Fruit fly (Drosophila melanogaster) whole organism, embryonic: ENCODE results near the gene CG7551.

Experiments
- Bdp1 ChIP-seq: fragments of 200-800 bp; sonication (Bioruptor generic); optimal IDR thresholded peaks from 3 replicates; lab custom pipeline; 2016; ENCODE audit warnings: missing biosample characterization, missing genetic modification characterization
- Blimp-1 ChIP-seq: fragments of 200-800 bp; sonication (Bioruptor generic); optimal IDR thresholded peaks from 3 replicates; lab custom pipeline; 2018; ENCODE audit warnings: missing biosample characterization, missing genetic modification characterization, mild to moderate bottlenecking, moderate library complexity, missing genetic modification reagents
- CG10321 ChIP-seq: fragments of 200-800 bp; sonication (Bioruptor generic); IDR thresholded peaks from 2 replicates; pipeline ENCODE4 v1.3.6; 2022; ENCODE audit warnings: missing biosample characterization, missing genetic modification characterization
- CG11456 ChIP-seq: fragments of 200-800 bp; sonication (Bioruptor generic); IDR thresholded peaks from 3 replicates; pipeline ENCODE4 v1.3.6; 2022; ENCODE audit warnings: missing biosample characterization, missing genetic modification characterization
- CG12104 ChIP-seq: fragments of 200-800 bp; sonication (Bioruptor generic); optimal IDR thresholded peaks from 3 replicates; lab custom pipeline; 2016; ENCODE audit warnings: missing biosample characterization, missing genetic modification characterization
- CG12155 ChIP-seq: fragments of 200-800 bp; sonication (Bioruptor generic); optimal IDR thresholded peaks from 3 replicates; lab custom pipeline; 2016; ENCODE audit warnings: missing biosample characterization, missing genetic modification characterization
- CG17186 ChIP-seq: fragments of 200-800 bp; sonication (Bioruptor generic); optimal IDR thresholded peaks from 3 replicates; lab custom pipeline; 2017; ENCODE audit warnings: missing biosample characterization, missing genetic modification reagents, missing genetic modification characterization
- CG18011 ChIP-seq: fragments of 200-800 bp; sonication (Bioruptor generic); optimal IDR thresholded peaks from 2 replicates; lab custom pipeline; 2017; ENCODE audit warnings: missing biosample characterization, missing genetic modification characterization, mild to moderate bottlenecking, moderate library complexity, missing genotype
- CG2199 ChIP-seq: fragments of 200-800 bp; sonication (Bioruptor generic); IDR thresholded peaks from 3 replicates; pipeline ENCODE4 v1.3.6; 2022; ENCODE audit warnings: missing biosample characterization, missing genetic modification characterization
- CG2678 ChIP-seq: fragments of 200-800 bp; sonication (Bioruptor generic); optimal IDR thresholded peaks from 3 replicates; lab custom pipeline; 2019; ENCODE audit warnings: missing biosample characterization, mild to moderate bottlenecking, missing genetic modification characterization, moderate library complexity
- CG32532 ChIP-seq: fragments of 200-800 bp; sonication (Bioruptor generic); IDR thresholded peaks from 2 replicates; pipeline ENCODE4 v1.3.6; 2022; ENCODE audit warnings: missing biosample characterization, missing genetic modification characterization
- CG33213 ChIP-seq: fragments of 200-800 bp; sonication (Bioruptor generic); optimal IDR thresholded peaks from 3 replicates; lab custom pipeline; 2016; ENCODE audit warnings: missing biosample characterization, missing genetic modification characterization
- CG34224 ChIP-seq: fragments of 200-800 bp; sonication (Bioruptor generic); IDR thresholded peaks from 3 replicates; pipeline ENCODE4 v1.3.6; 2022; ENCODE audit warnings: missing biosample characterization, missing genetic modification characterization; ENCODE audit not compliant: partially characterized antibody
- CG4360 ChIP-seq: fragments of 200-800 bp; sonication (Bioruptor generic); IDR thresholded peaks from 2 replicates; pipeline ENCODE4 v1.3.6; 2022; ENCODE audit warnings: missing biosample characterization, missing genetic modification characterization
- CG6654 ChIP-seq: fragments of 200-800 bp; sonication (Bioruptor generic); optimal IDR thresholded peaks from 2 replicates; lab custom pipeline; 2017; ENCODE audit warnings: missing biosample characterization, mild to moderate bottlenecking, missing genetic modification characterization
- CG7839 ChIP-seq: fragments of 200-800 bp; sonication (Bioruptor generic); optimal IDR thresholded peaks from 3 replicates; lab custom pipeline; 2018; ENCODE audit warnings: missing biosample characterization, mild to moderate bottlenecking, missing genetic modification characterization, moderate library complexity
- CG9817 ChIP-seq: fragments of 200-800 bp; sonication (Bioruptor generic); optimal IDR thresholded peaks from 2 replicates; lab custom pipeline; 2018; ENCODE audit warnings: missing biosample characterization, mild to moderate bottlenecking, missing genetic modification characterization, moderate library complexity
- Dek ChIP-seq: fragments of 200-800 bp; sonication (Bioruptor generic); optimal IDR thresholded peaks from 3 replicates; lab custom pipeline; 2019; ENCODE audit warnings: missing biosample characterization, mild to moderate bottlenecking, missing genetic modification characterization, moderate library complexity
- Drgx ChIP-seq: fragments of 200-800 bp; sonication (Bioruptor generic); IDR thresholded peaks from 2 replicates; pipeline ENCODE4 v1.3.6; 2022; ENCODE audit warnings: missing biosample characterization, missing genetic modification characterization
- ERR ChIP-seq: fragments of 200-800 bp; sonication (Bioruptor generic); optimal IDR thresholded peaks from 2 replicates; lab custom pipeline; 2016; ENCODE audit warnings: missing biosample characterization, missing genetic modification characterization
- HLH54F ChIP-seq: fragments of 200-800 bp; sonication (Bioruptor generic); optimal IDR thresholded peaks from 3 replicates; lab custom pipeline; 2016; ENCODE audit warnings: missing biosample characterization, missing genetic modification characterization
- Hr39 ChIP-seq: fragments of >200 bp; optimal IDR thresholded peaks from 2 replicates; lab custom pipeline; 2017
- Mad ChIP-seq: fragments of 200-800 bp; sonication (Bioruptor generic); optimal IDR thresholded peaks from 2 replicates; lab custom pipeline; 2016; ENCODE audit warnings: missing biosample characterization, missing genetic modification characterization
- Max ChIP-seq: fragments of 200-800 bp; sonication (Bioruptor generic); optimal IDR thresholded peaks from 2 replicates; lab custom pipeline; 2016; ENCODE audit warnings: missing biosample characterization, mild to moderate bottlenecking, missing genetic modification characterization
- Nf-YC ChIP-seq: fragments of 200-800 bp; optimal IDR thresholded peaks from 3 replicates; lab custom pipeline; 2019; ENCODE audit warnings: missing biosample characterization, mild to moderate bottlenecking, missing genetic modification characterization, moderate library complexity
- Pdp1 ChIP-seq, 2 experiments: fragments of 200-800 bp; sonication (Bioruptor generic); optimal IDR thresholded peaks; 3 replicates each; lab custom pipeline; 2016; ENCODE audit warnings: missing biosample characterization in 2 of 2, missing genetic modification characterization in 2 of 2, mild to moderate bottlenecking in 1 of 2, moderate library complexity in 1 of 2
- Sry-β ChIP-seq: fragments of 200-800 bp; sonication (Bioruptor generic); optimal IDR thresholded peaks from 2 replicates; lab custom pipeline; 2018; ENCODE audit warnings: missing biosample characterization, mild to moderate bottlenecking, missing genetic modification characterization, moderate library complexity
- Taf1 ChIP-seq: fragments of 200-800 bp; sonication (Bioruptor generic); IDR thresholded peaks from 2 replicates; pipeline ENCODE4 v1.3.6; 2022; ENCODE audit warnings: missing biosample characterization, missing genetic modification characterization
- ac ChIP-seq: fragments of 200-800 bp; sonication (Bioruptor generic); optimal IDR thresholded peaks from 3 replicates; lab custom pipeline; 2017; ENCODE audit warnings: missing biosample characterization, mild to moderate bottlenecking, missing genetic modification characterization
- al ChIP-seq: fragments of 200-800 bp; sonication (Bioruptor generic); IDR thresholded peaks from 2 replicates; pipeline ENCODE4 v1.3.6; 2022; ENCODE audit warnings: missing biosample characterization, missing genetic modification characterization
- ap ChIP-seq: fragments of 200-800 bp; sonication (Bioruptor generic); IDR thresholded peaks from 2 replicates; pipeline ENCODE4 v1.3.6; 2022; ENCODE audit warnings: missing biosample characterization, missing genetic modification characterization
- bigmax ChIP-seq: fragments of 200-800 bp; sonication (Bioruptor generic); optimal IDR thresholded peaks from 2 replicates; lab custom pipeline; 2018; ENCODE audit warnings: missing biosample characterization, mild to moderate bottlenecking, missing genetic modification characterization
- crol ChIP-seq: fragments of 200-800 bp; sonication (Bioruptor generic); IDR thresholded peaks from 2 replicates; pipeline ENCODE4 v1.3.6; 2022; ENCODE audit warnings: missing biosample characterization, missing genetic modification characterization
- dati ChIP-seq: fragments of 200-800 bp; sonication (Bioruptor generic); IDR thresholded peaks from 2 replicates; pipeline ENCODE4 v1.3.6; 2022; ENCODE audit warnings: missing biosample characterization, missing genetic modification characterization
- dimm ChIP-seq: fragments of 200-800 bp; sonication (Bioruptor generic); IDR thresholded peaks from 2 replicates; pipeline ENCODE4 v1.3.6; 2022; ENCODE audit warnings: missing biosample characterization, missing genetic modification characterization
- dpn ChIP-seq, 2 experiments: fragments of 200-800 bp; sonication (Bioruptor generic); optimal IDR thresholded peaks; 3 replicates each; lab custom pipeline; 2016; ENCODE audit warnings: missing biosample characterization in 2 of 2, missing genetic modification characterization in 2 of 2
- esg ChIP-seq: fragments of 200-800 bp; sonication (Bioruptor generic); conservative IDR thresholded peaks from 2 replicates; pipeline ENCODE4 v1.3.6; 2022; ENCODE audit warnings: missing biosample characterization, missing genetic modification characterization
- fd102C ChIP-seq: fragments of 200-800 bp; sonication (Bioruptor generic); optimal IDR thresholded peaks from 2 replicates; lab custom pipeline; 2018; ENCODE audit warnings: missing biosample characterization, mild to moderate bottlenecking, missing genetic modification characterization, moderate library complexity
- fd3F ChIP-seq: fragments of 200-800 bp; sonication (Bioruptor generic); optimal IDR thresholded peaks from 2 replicates; lab custom pipeline; 2018; ENCODE audit warnings: missing biosample characterization, mild to moderate bottlenecking, missing genetic modification characterization, moderate library complexity
- jigr1 ChIP-seq: fragments of 200-800 bp; sonication (Bioruptor generic); IDR thresholded peaks from 3 replicates; pipeline ENCODE4 v1.3.6; 2022; ENCODE audit warnings: missing biosample characterization, missing genetic modification characterization
- knrl ChIP-seq: fragments of 200-800 bp; sonication (Bioruptor generic); IDR thresholded peaks from 3 replicates; pipeline ENCODE4 v1.3.6; 2022; ENCODE audit warnings: missing biosample characterization, missing genetic modification characterization; ENCODE audit not compliant: partially characterized antibody
- lola ChIP-seq, 3 experiments: fragments of >200 bp in 2 of 3; fragments of 200-800 bp in 1 of 3; sonication (Bioruptor generic) in 1 of 3; optimal IDR thresholded peaks; 2 replicates each; lab custom pipeline; 2017 to 2019; ENCODE audit warnings: missing biosample characterization in 3 of 3, missing genetic modification characterization in 3 of 3, mild to moderate bottlenecking in 1 of 3, moderate library complexity in 1 of 3
- lov ChIP-seq, 2 experiments: fragments of 200-800 bp in 1 of 2; fragments of >200 bp in 1 of 2; sonication (Bioruptor generic) in 1 of 2; IDR thresholded peaks in 1 of 2; optimal IDR thresholded peaks in 1 of 2; 2 replicates in 1 of 2; 3 replicates in 1 of 2; pipeline versions ENCODE4 v1.3.6 to Lab custom; 2017 to 2022; ENCODE audit warnings: missing biosample characterization in 1 of 2, missing genetic modification characterization in 1 of 2
- org-1 ChIP-seq: fragments of 200-800 bp; sonication (Bioruptor generic); optimal IDR thresholded peaks from 2 replicates; lab custom pipeline; 2017; ENCODE audit warnings: missing biosample characterization, missing genetic modification characterization
- pita ChIP-seq: fragments of 200-800 bp; sonication (Bioruptor generic); optimal IDR thresholded peaks from 2 replicates; lab custom pipeline; 2017; ENCODE audit warnings: missing biosample characterization, mild to moderate bottlenecking, missing genetic modification characterization
- pros ChIP-seq: fragments of 200-800 bp; sonication (Bioruptor generic); optimal IDR thresholded peaks from 3 replicates; lab custom pipeline; 2019; ENCODE audit warnings: missing biosample characterization, mild to moderate bottlenecking, missing genetic modification characterization, moderate library complexity
- salm ChIP-seq: fragments of 200-800 bp; sonication (Bioruptor generic); optimal IDR thresholded peaks from 2 replicates; lab custom pipeline; 2018; ENCODE audit warnings: missing biosample characterization, mild to moderate bottlenecking, missing genetic modification characterization
- sna ChIP-seq: fragments of 200-800 bp; sonication (Bioruptor generic); IDR thresholded peaks from 2 replicates; pipeline ENCODE4 v1.3.6; 2022; ENCODE audit warnings: missing biosample characterization, missing genetic modification characterization; ENCODE audit not compliant: partially characterized antibody
- tin ChIP-seq: fragments of 200-800 bp; sonication (Bioruptor generic); optimal IDR thresholded peaks from 3 replicates; lab custom pipeline; 2016; ENCODE audit warnings: missing biosample characterization, missing genetic modification characterization
- wdn ChIP-seq: fragments of 200-800 bp; sonication (Bioruptor generic); IDR thresholded peaks from 2 replicates; pipeline ENCODE4 v1.3.6; 2022; ENCODE audit warnings: missing biosample characterization, missing genetic modification characterization

CG7551 gene

dm6 chr3L:11422338-11422802 lies 35.9 kb upstream of the CG7551 start (continued):
- TF ChIP-seq fd3F (GFP tag; lab: Kevin White, UChicago) (no peak), Drgx (GFP tag; lab: Robert Waterston, UW) (no peak), Blimp-1 (peak; percentile 87), CG12155 (peak; percentile 26), dpn (GFP tag; optimal IDR thresholded peaks at IDR 0.05; lab: Kevin White, UChicago) (peak; percentile 29 to 59), lola (GFP tag; optimal IDR thresholded peaks at IDR 0.05; lab: Kevin White, UChicago) (peak in 1 of 3 experiments; percentile 85), Mad (GFP tag; lab: Kevin White, UChicago) (peak; percentile 46), pita (GFP tag; lab: Kevin White, UChicago) (no peak), esg (GFP tag; lab: Robert Waterston, UW) (peak; percentile 69), CG32532 (GFP tag; lab: Robert Waterston, UW) (peak; percentile 62), CG12104 (GFP tag; lab: Kevin White, UChicago) (peak; percentile 39), CG2678 (tag; lab: Kevin White, UChicago) (peak; percentile 88), CG11456 (GFP tag; lab: Robert Waterston, UW) (peak; percentile 68; the same call in 2 of the 3 replicates), Max (GFP tag; lab: Kevin White, UChicago) (peak; percentile 52), CG9817 (tag; lab: Kevin White, UChicago) (peak; percentile 47), knrl (GFP tag; lab: Robert Waterston, UW) (no peak), Dek (tag; lab: Kevin White, UChicago) (no peak), ac (GFP tag; lab: Kevin White, UChicago) (peak; percentile 52), jigr1 (GFP tag; lab: Robert Waterston, UW) (peak; percentile 38; the same call in 1 of the 3 replicates), salm (tag; lab: Kevin White, UChicago) (no peak), Nf-YC (tag; lab: Kevin White, UChicago) (no peak), CG10321 (GFP tag; lab: Robert Waterston, UW) (no peak), CG18011 (GFP tag; lab: Kevin White, UChicago) (no peak), fd102C (no peak), Hr39 (lab: Kevin White, UChicago) (no peak), sna (GFP tag; lab: Robert Waterston, UW) (no peak), dimm (GFP tag; lab: Robert Waterston, UW) (no peak), Taf1 (GFP tag; lab: Robert Waterston, UW) (no peak), CG4360 (peak; percentile 54; the same call in 1 of the 2 replicates), crol (GFP tag; lab: Robert Waterston, UW) (no peak), dati (GFP tag; lab: Robert Waterston, UW) (peak; percentile 46), pros (GFP tag; lab: Kevin White, UChicago) (no peak), CG33213 (GFP tag; lab: Kevin White, UChicago) (peak; percentile 21), ap (GFP tag; lab: Robert Waterston, UW) (peak; percentile 68), org-1 (GFP tag; lab: Kevin White, UChicago) (peak; percentile 77), CG7839 (tag; lab: Kevin White, UChicago) (peak; percentile 89), CG17186 (peak; percentile 16), CG2199 (GFP tag; lab: Robert Waterston, UW) (peak; percentile 67; the same call in 2 of the 3 replicates), Bdp1 (peak; percentile 10), Sry-β (no peak), tin (GFP tag; lab: Kevin White, UChicago) (peak; percentile 75), Pdp1 (GFP tag; optimal IDR thresholded peaks at IDR 0.05; lab: Kevin White, UChicago) (peak; percentile 65 to 66), lov (optimal IDR thresholded peaks at IDR 0.05; lab: Kevin White, UChicago) (no peak), lov (GFP tag; IDR thresholded peaks at IDR 0.05; lab: Robert Waterston, UW) (peak; percentile 66; the same call in 2 of the 3 replicates), bigmax (GFP tag; lab: Kevin White, UChicago) (no peak), ERR (no peak), CG34224 (GFP tag; lab: Robert Waterston, UW) (no peak), al (no peak), HLH54F (peak; percentile 1), wdn (0 out of 2 replicates have a peak, but pooled peaks have one; percentile 10), CG6654 (GFP tag; lab: Kevin White, UChicago) (peak; percentile 39)
